Fruit fly (Drosophila melanogaster) whole organism, prepupa: ENCODE data around the gene Ugt35C1.

Experiments
- Blimp-1 ChIP-seq: fragments of 200-800 bp; sonication (Bioruptor generic); optimal IDR thresholded peaks from 3 replicates; lab custom pipeline; 2017; ENCODE audit warnings: missing biosample characterization, missing genetic modification characterization, mild to moderate bottlenecking, moderate library complexity, missing genetic modification reagents
- CG31627 ChIP-seq: fragments of 200-800 bp; sonication (Bioruptor generic); optimal IDR thresholded peaks from 3 replicates; lab custom pipeline; 2016; ENCODE audit warnings: missing biosample characterization, missing genetic modification characterization
- CG34406 ChIP-seq: fragments of 200-800 bp; sonication (Bioruptor generic); optimal IDR thresholded peaks from 3 replicates; lab custom pipeline; 2016; ENCODE audit warnings: missing biosample characterization, missing genetic modification characterization
- CG6808 ChIP-seq: fragments of 200-800 bp; sonication (Bioruptor generic); optimal IDR thresholded peaks from 3 replicates; lab custom pipeline; 2017; ENCODE audit warnings: missing biosample characterization, missing genetic modification characterization, mild to moderate bottlenecking, moderate library complexity, missing genetic modification reagents
- Ets21C ChIP-seq: fragments of 200-800 bp; sonication (Bioruptor generic); optimal IDR thresholded peaks from 3 replicates; lab custom pipeline; 2016; ENCODE audit warnings: missing biosample characterization, missing genetic modification characterization
- Ets96B ChIP-seq: fragments of 200-800 bp; optimal IDR thresholded peaks from 2 replicates; lab custom pipeline; 2019; ENCODE audit warnings: missing biosample characterization, mild to moderate bottlenecking, missing genetic modification characterization, moderate library complexity
- Hr38 ChIP-seq: sonication (Bioruptor generic); optimal IDR thresholded peaks from 2 replicates; lab custom pipeline; 2016; ENCODE audit warnings: missing biosample characterization, missing genetic modification characterization
- OdsH ChIP-seq: fragments of 200-800 bp; sonication (Bioruptor generic); optimal IDR thresholded peaks from 3 replicates; lab custom pipeline; 2016; ENCODE audit warnings: missing biosample characterization, missing genetic modification characterization
- cyc ChIP-seq: fragments of 200-800 bp; sonication (Bioruptor generic); optimal IDR thresholded peaks from 3 replicates; lab custom pipeline; 2016; ENCODE audit warnings: missing biosample characterization, missing genetic modification characterization
- dac ChIP-seq: fragments of 200-800 bp; sonication (Bioruptor generic); optimal IDR thresholded peaks from 2 replicates; lab custom pipeline; 2017; ENCODE audit warnings: missing biosample characterization, mild to moderate bottlenecking, missing genetic modification characterization
- eg ChIP-seq: fragments of 200-800 bp; sonication (Bioruptor generic); IDR thresholded peaks from 3 replicates; pipeline ENCODE4 v1.3.6; 2022; ENCODE audit warnings: missing biosample characterization, missing genetic modification characterization
- pdm3 ChIP-seq: fragments of 200-800 bp; sonication (Bioruptor generic); optimal IDR thresholded peaks from 3 replicates; lab custom pipeline; 2016; ENCODE audit warnings: missing biosample characterization, missing genetic modification characterization
- spab ChIP-seq: fragments of 200-800 bp; sonication (Bioruptor generic); optimal IDR thresholded peaks from 2 replicates; lab custom pipeline; 2017; ENCODE audit warnings: missing biosample characterization, mild to moderate bottlenecking, missing genetic modification characterization, missing genetic modification reagents
- topi ChIP-seq: fragments of 200-800 bp; sonication (Bioruptor generic); optimal IDR thresholded peaks from 3 replicates; lab custom pipeline; 2016; ENCODE audit warnings: missing biosample characterization, missing genetic modification characterization

- no peak for TF ChIP-seq eg (GFP tag; lab: Robert Waterston, UW)
- no peak for TF ChIP-seq cyc (GFP tag; lab: Kevin White, UChicago)
- no peak for TF ChIP-seq Blimp-1 (GFP tag; lab: Kevin White, UChicago)
- no peak for TF ChIP-seq Ets96B (tag; lab: Kevin White, UChicago)
- no peak for TF ChIP-seq Ets21C (GFP tag; lab: Kevin White, UChicago)
- TF ChIP-seq CG6808 (GFP tag; lab: Kevin White, UChicago): no peak
- TF ChIP-seq pdm3 (GFP tag; lab: Kevin White, UChicago): no peak
- no peak for TF ChIP-seq CG31627 (GFP tag; lab: Kevin White, UChicago)
- TF ChIP-seq spab (GFP tag; lab: Kevin White, UChicago): no peak
- no peak for TF ChIP-seq Hr38 (GFP tag; lab: Kevin White, UChicago)
- no peak for TF ChIP-seq OdsH (GFP tag; lab: Kevin White, UChicago)
- no peak for TF ChIP-seq topi (GFP tag; lab: Kevin White, UChicago)
- no peak for TF ChIP-seq dac (GFP tag; lab: Kevin White, UChicago)
- no peak for TF ChIP-seq CG34406 (GFP tag; lab: Kevin White, UChicago)
Observed at dm6 chr3R:11160907-11161306, 32.8 kb upstream of the Ugt35C1 start, which contains the start of gene CG4757.
